Worm (Caenorhabditis elegans) whole organism, L2 larva: ENCODE data around the gene rps-4.

Experiments
- C34F6.9 ChIP-seq: fragments of 150-350 bp; optimal IDR thresholded peaks from 2 replicates; lab custom pipeline; 2014; ENCODE audit warnings: missing biosample characterization, missing genetic modification characterization
- F13H6.1 ChIP-seq: sonication (generic microtip); optimal IDR thresholded peaks from 2 replicates; lab custom pipeline; 2016; ENCODE audit warnings: missing genetic modification characterization, missing compliant biosample characterization
- ZK546.5 ChIP-seq: sonication (generic microtip); optimal IDR thresholded peaks from 2 replicates; lab custom pipeline; 2017; ENCODE audit warnings: missing biosample characterization, missing genetic modification characterization
- alr-1 ChIP-seq: fragments of 150-350 bp; optimal IDR thresholded peaks from 2 replicates; lab custom pipeline; 2014; ENCODE audit warnings: missing biosample characterization, missing genetic modification characterization
- aly-2 ChIP-seq: fragments of 150-350 bp; optimal IDR thresholded peaks from 2 replicates; lab custom pipeline; 2014; ENCODE audit warnings: missing biosample characterization, missing genetic modification characterization
- ama-1 ChIP-seq: fragments of 150-350 bp; optimal IDR thresholded peaks from 2 replicates; lab custom pipeline; 2018; ENCODE audit warnings: inconsistent platforms
- blmp-1 ChIP-seq: sonication (generic microtip); optimal IDR thresholded peaks from 2 replicates; lab custom pipeline; 2017; ENCODE audit warnings: missing genetic modification characterization, mild to moderate bottlenecking, missing compliant biosample characterization, antibody characterized with exemption, moderate library complexity; ENCODE audit not compliant: insufficient read depth
- ceh-16 ChIP-seq: fragments of 150-350 bp; optimal IDR thresholded peaks from 2 replicates; lab custom pipeline; 2014; ENCODE audit warnings: missing biosample characterization, missing genetic modification characterization
- ceh-82 ChIP-seq: fragments of 150-350 bp; optimal IDR thresholded peaks from 2 replicates; lab custom pipeline; 2014; ENCODE audit warnings: missing biosample characterization, missing genetic modification characterization
- crh-2 ChIP-seq: sonication (generic microtip); optimal IDR thresholded peaks from 2 replicates; lab custom pipeline; 2017; ENCODE audit warnings: missing biosample characterization, missing genetic modification characterization
- dmd-4 ChIP-seq: sonication (generic microtip); optimal IDR thresholded peaks from 2 replicates; lab custom pipeline; 2017; ENCODE audit warnings: missing biosample characterization, missing genetic modification characterization
- egl-27 ChIP-seq: sonication (generic microtip); optimal IDR thresholded peaks from 3 replicates; lab custom pipeline; 2017; ENCODE audit warnings: missing biosample characterization, missing genetic modification reagents, missing genetic modification characterization
- elt-3 ChIP-seq: sonication (generic microtip); optimal IDR thresholded peaks from 2 replicates; lab custom pipeline; 2017; ENCODE audit warnings: missing biosample characterization, missing genetic modification characterization
- fos-1 ChIP-seq: fragments of 150-350 bp; optimal IDR thresholded peaks from 2 replicates; lab custom pipeline; 2014; ENCODE audit warnings: missing biosample characterization, missing genetic modification characterization
- gmeb-1 ChIP-seq: fragments of 150-350 bp; optimal IDR thresholded peaks from 2 replicates; lab custom pipeline; 2014; ENCODE audit warnings: missing biosample characterization, missing genetic modification characterization
- lin-11 ChIP-seq: fragments of 150-350 bp; sonication (generic microtip); optimal IDR thresholded peaks from 2 replicates; lab custom pipeline; 2014; ENCODE audit warnings: missing biosample characterization, missing genetic modification characterization, inconsistent platforms, mixed read lengths
- lin-39 ChIP-seq: fragments of 150-350 bp; optimal IDR thresholded peaks from 2 replicates; lab custom pipeline; 2014; ENCODE audit warnings: missing biosample characterization, missing genetic modification reagents, missing genetic modification characterization
- lsy-2 ChIP-seq, 2 experiments: fragments of 150-350 bp in 1 of 2; sonication (generic microtip) in 1 of 2; optimal IDR thresholded peaks; 2 replicates each; lab custom pipeline; 2014 to 2017; ENCODE audit warnings: missing biosample characterization in 2 of 2, missing genetic modification characterization in 2 of 2
- mab-5 ChIP-seq: fragments of 150-350 bp; optimal IDR thresholded peaks from 2 replicates; lab custom pipeline; 2014; ENCODE audit warnings: missing biosample characterization, missing genetic modification characterization
- nhr-11 ChIP-seq: fragments of 150-350 bp; optimal IDR thresholded peaks from 2 replicates; lab custom pipeline; 2014; ENCODE audit warnings: missing biosample characterization, missing genetic modification characterization
- nhr-12 ChIP-seq: fragments of 150-350 bp; optimal IDR thresholded peaks from 2 replicates; lab custom pipeline; 2014; ENCODE audit warnings: missing biosample characterization, missing genetic modification characterization
- nhr-129 ChIP-seq: fragments of 150-350 bp; optimal IDR thresholded peaks from 2 replicates; lab custom pipeline; 2014; ENCODE audit warnings: missing biosample characterization, missing genetic modification characterization
- nhr-21 ChIP-seq: fragments of 150-350 bp; optimal IDR thresholded peaks from 2 replicates; lab custom pipeline; 2014; ENCODE audit warnings: missing biosample characterization, missing genetic modification characterization
- nhr-237 ChIP-seq: fragments of 150-350 bp; optimal IDR thresholded peaks from 2 replicates; lab custom pipeline; 2014; ENCODE audit warnings: missing biosample characterization, missing genetic modification characterization
- nhr-25 ChIP-seq: fragments of 150-350 bp; sonication (generic microtip); optimal IDR thresholded peaks from 3 replicates; lab custom pipeline; 2014; ENCODE audit warnings: missing biosample characterization, missing genetic modification characterization
- sma-3 ChIP-seq: sonication (generic microtip); optimal IDR thresholded peaks from 2 replicates; lab custom pipeline; 2016; ENCODE audit warnings: missing genetic modification reagents, missing genetic modification characterization, missing compliant biosample characterization
- sma-9 ChIP-seq, 2 experiments: fragments of 150-350 bp in 1 of 2; sonication (generic microtip) in 1 of 2; optimal IDR thresholded peaks; 2 replicates each; lab custom pipeline; 2014 to 2016; ENCODE audit warnings: missing genetic modification characterization in 2 of 2, mild to moderate bottlenecking in 1 of 2, missing biosample characterization in 1 of 2, missing compliant biosample characterization in 1 of 2, missing genetic modification reagents in 1 of 2, moderate library complexity in 1 of 2
- snpc-4 ChIP-seq: fragments of 150-350 bp; optimal IDR thresholded peaks from 2 replicates; lab custom pipeline; 2014; ENCODE audit warnings: missing biosample characterization, missing genetic modification characterization
- unc-55 ChIP-seq: fragments of 150-350 bp; sonication (generic microtip); optimal IDR thresholded peaks from 3 replicates; lab custom pipeline; 2014; ENCODE audit warnings: missing biosample characterization, missing genetic modification reagents, missing genetic modification characterization
- zag-1 ChIP-seq: fragments of 150-350 bp; optimal IDR thresholded peaks from 2 replicates; lab custom pipeline; 2014; ENCODE audit warnings: missing biosample characterization, missing genetic modification characterization
- ztf-11 ChIP-seq: sonication (generic microtip); optimal IDR thresholded peaks from 2 replicates; lab custom pipeline; 2017; ENCODE audit warnings: missing biosample characterization, missing genetic modification characterization

rps-4 gene

ce11 chrIV:7133983-7134382, 49.5 kb upstream of the rps-4 start, which contains the start of gene mutd-1:
Gene mutd-1, minus strand, starts transcription at chrIV:7134083.
- TF ChIP-seq egl-27 (tag; lab: Kevin White, UChicago) (no peak), ztf-11 (tag; lab: Kevin White, UChicago) (no peak), ZK546.5 (no peak), nhr-12 (no peak), nhr-129 (tag; lab: Kevin White, UChicago) (no peak), elt-3 (tag; lab: Kevin White, UChicago) (no peak), lsy-2 (tag; optimal IDR thresholded peaks at IDR 0.05; lab: Kevin White, UChicago) (no peak), nhr-11 (tag; lab: Kevin White, UChicago) (no peak), fos-1 (tag; lab: Kevin White, UChicago) (no peak), ama-1 (lab: Kevin White, UChicago) (no peak), aly-2 (tag; lab: Kevin White, UChicago) (no peak), unc-55 (no peak)

DNA sequence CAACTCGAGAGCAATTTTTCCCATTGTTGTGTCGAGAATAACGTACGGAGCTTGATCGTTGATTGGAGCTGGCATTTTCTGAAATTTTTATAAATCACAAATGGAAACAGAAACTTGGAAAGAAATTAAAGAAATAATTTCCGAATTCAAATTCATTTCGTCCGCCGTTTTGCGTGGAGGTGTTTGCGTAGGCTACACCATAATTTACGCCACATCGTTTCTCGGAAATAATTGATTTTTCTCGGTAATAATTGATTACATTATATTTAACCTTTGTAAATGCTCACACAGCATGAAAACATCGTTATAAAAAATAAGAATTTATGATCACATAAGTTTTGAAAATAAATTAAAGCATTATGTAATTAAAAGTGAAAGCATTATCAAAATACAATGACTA, 48.7 kb upstream of the rps-4 start, which contains the start of gene cyn-12:
cyn-12 (minus strand) TSS at position 78 of the 400 bp plus-strand sequence.
- TF ChIP-seq F13H6.1 (tag; lab: Kevin White, UChicago) (no peak), lin-11 (tag; lab: Kevin White, UChicago) (no peak), zag-1 (tag; lab: Kevin White, UChicago) (no peak), mab-5 (tag; lab: Kevin White, UChicago) (no peak), sma-3 (GFP tag; lab: Kevin White, UChicago) (peak; percentile 37), lin-39 (tag; lab: Kevin White, UChicago) (no peak), ZK546.5 (no peak), C34F6.9 (peak; percentile 33), gmeb-1 (tag; lab: Kevin White, UChicago) (peak; percentile 9), sma-9 (GFP tag; optimal IDR thresholded peaks at IDR 0.05; lab: Kevin White, UChicago) (no peak), sma-9 (tag; optimal IDR thresholded peaks at IDR 0.05; lab: Kevin White, UChicago) (no peak), lsy-2 (tag; optimal IDR thresholded peaks at IDR 0.05; lab: Kevin White, UChicago) (peak in 1 of 2 experiments; percentile 52)

DNA sequence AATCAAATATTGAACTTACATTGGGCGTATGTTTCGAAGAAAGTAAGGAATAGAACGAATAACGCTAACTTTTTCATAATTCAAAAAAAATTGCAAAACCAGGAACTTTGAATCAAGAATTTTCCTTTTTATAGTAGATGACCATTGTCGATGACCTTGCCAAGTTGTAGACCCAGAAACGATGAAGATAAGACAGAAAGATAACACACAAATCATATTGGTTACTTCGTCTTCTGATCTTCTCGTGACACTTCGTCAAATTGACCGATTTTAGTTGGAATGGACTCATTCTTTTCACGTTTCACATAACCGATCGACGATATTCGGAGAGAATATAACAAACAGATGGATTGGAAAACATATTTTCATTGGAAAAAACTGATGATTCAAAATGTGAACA, 47.3 kb upstream of the rps-4 start, which contains the start of gene grsp-3:
grsp-3 (minus strand) TSS at position 149 of the 400 bp plus-strand sequence.
- no peak for TF ChIP-seq C34F6.9
- peak; percentile 44 for TF ChIP-seq sma-9 (GFP tag; optimal IDR thresholded peaks at IDR 0.05; lab: Kevin White, UChicago)
- no peak for TF ChIP-seq sma-9 (tag; optimal IDR thresholded peaks at IDR 0.05; lab: Kevin White, UChicago)
- TF ChIP-seq nhr-21 (tag; lab: Kevin White, UChicago) = peak; percentile 53
- peak; percentile 74 for TF ChIP-seq sma-3 (GFP tag; lab: Kevin White, UChicago)
- peak in 1 of 2 experiments; percentile 23 for TF ChIP-seq lsy-2 (tag; optimal IDR thresholded peaks at IDR 0.05; lab: Kevin White, UChicago)
- peak; percentile 43 for TF ChIP-seq blmp-1 (tag; lab: Kevin White, UChicago)
- TF ChIP-seq nhr-25 (tag; lab: Kevin White, UChicago) = peak; percentile 72
- TF ChIP-seq alr-1 (tag; lab: Kevin White, UChicago) = no peak
- peak; percentile 37 for TF ChIP-seq nhr-129 (tag; lab: Kevin White, UChicago)

DNA sequence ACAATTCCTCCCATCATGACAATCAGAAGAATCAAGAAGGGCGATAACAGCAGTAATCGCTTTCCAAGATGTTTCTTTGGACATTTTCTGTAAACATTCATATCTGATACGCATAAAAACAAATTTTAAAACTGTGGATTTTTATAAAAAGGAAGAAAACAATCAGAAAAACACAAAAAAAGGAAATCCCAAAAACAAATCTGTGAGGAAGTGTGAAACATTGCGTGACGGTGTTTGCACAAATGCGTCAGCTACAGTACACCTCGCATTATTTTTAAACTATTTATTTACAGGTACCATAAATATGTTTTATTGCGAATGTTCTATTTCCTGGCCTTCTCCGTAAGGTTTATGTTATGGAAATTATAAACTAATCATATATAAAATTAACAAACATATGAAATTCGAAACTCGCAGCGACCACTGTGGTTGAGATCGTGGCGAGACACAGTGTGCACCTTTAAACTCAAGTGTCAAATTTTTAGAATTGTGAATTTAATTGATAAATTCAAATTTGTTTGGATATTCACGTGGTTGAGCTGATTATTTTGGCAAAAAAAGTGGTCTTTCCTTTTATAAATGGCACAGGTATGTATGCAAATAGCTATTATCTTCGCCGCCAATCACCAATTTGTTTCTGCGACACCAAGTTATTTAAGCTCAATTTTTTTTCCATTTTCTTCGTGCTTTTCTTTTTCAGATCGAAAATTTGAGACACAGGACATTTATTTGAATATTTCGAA, 37.0 kb upstream of the rps-4 start, which contains the start of the genes C34D4.10 and str-48:
C34D4.10 (minus strand) TSS at position 101 of the 743 bp plus-strand sequence.
str-48 (plus strand) TSS at position 693 of the 743 bp plus-strand sequence.
- no peak for TF ChIP-seq F13H6.1 (tag; lab: Kevin White, UChicago)
- TF ChIP-seq snpc-4 (tag; lab: Kevin White, UChicago) = no peak
- no peak for TF ChIP-seq ceh-16
- no peak for TF ChIP-seq ztf-11 (tag; lab: Kevin White, UChicago)
- no peak for TF ChIP-seq nhr-21 (tag; lab: Kevin White, UChicago)
- no peak for TF ChIP-seq nhr-11 (tag; lab: Kevin White, UChicago)
- TF ChIP-seq crh-2 (tag; lab: Kevin White, UChicago) = no peak
- no peak for TF ChIP-seq mab-5 (tag; lab: Kevin White, UChicago)
- no peak for TF ChIP-seq ama-1 (lab: Kevin White, UChicago)
- no peak for TF ChIP-seq ceh-82 (tag; lab: Kevin White, UChicago)
- TF ChIP-seq nhr-237 (tag; lab: Kevin White, UChicago) = no peak
- no peak for TF ChIP-seq blmp-1 (tag; lab: Kevin White, UChicago)
- TF ChIP-seq dmd-4 (tag; lab: Kevin White, UChicago) = no peak
